Fruit fly (Drosophila melanogaster) S2 (cell line): ENCODE measurements around the gene CG15888.

ENCODE experiments used
- CG8478 ChIP-seq: fragments of >200 bp; optimal IDR thresholded peaks from 2 replicates; lab custom pipeline; 2018
- CTCF ChIP-seq, 2 experiments: fragments of >200 bp; optimal IDR thresholded peaks; 2 replicates each; lab custom pipeline; 2018

DNA sequence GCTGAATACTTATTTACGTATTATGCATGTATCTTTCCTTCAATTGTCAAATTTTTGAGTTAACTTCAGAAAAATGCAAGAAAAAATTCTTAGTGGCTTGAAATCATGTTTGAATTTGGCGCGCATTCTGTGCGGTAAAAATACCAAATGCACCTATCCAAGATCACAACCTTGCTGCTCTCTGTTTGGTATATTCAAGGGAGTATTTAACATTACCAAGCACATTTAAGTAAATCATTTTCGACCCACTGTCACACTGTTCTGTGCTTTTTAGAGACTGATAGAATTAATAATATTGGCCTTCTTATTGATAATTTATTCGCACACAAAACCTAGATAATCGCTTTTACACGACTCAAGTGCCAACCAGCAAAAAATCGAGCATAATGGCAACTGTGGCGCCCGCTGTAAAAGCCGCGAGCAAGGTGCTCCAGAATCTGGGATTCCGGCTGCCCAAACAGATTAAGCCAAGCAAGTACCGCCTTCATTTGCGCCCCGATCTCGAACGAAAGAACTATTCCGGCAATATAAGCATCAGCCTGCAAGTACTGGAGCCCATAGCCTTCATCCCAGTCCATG is 22.9 kb upstream of the CG15888 start:
- no peak for TF ChIP-seq CTCF (optimal IDR thresholded peaks at IDR 0.05; lab: Kevin White, UChicago)
- no peak for TF ChIP-seq CG8478 (lab: Kevin White, UChicago)
